Worm (Caenorhabditis elegans) whole organism, late embryonic: ENCODE results near the gene B0024.13.
"Not testable (repeated sequence)": the region's sequence is repeated elsewhere in the genome, so short reads cannot be mapped to it uniquely, and the experiment has no call there.

ENCODE experiments used
- C08G9.2 ChIP-seq: sonication (generic microtip); optimal IDR thresholded peaks from 2 replicates; lab custom pipeline; 2016; ENCODE audit warnings: mild to moderate bottlenecking, missing genetic modification characterization, moderate library complexity, missing compliant biosample characterization
- F13H6.1 ChIP-seq: sonication (generic microtip); optimal IDR thresholded peaks from 2 replicates; lab custom pipeline; 2016; ENCODE audit warnings: missing genetic modification characterization, missing compliant biosample characterization
- K09A11.1 ChIP-seq: sonication (generic microtip); optimal IDR thresholded peaks from 2 replicates; lab custom pipeline; 2017; ENCODE audit warnings: antibody characterized with exemption, mild to moderate bottlenecking, missing genetic modification characterization, missing compliant biosample characterization; ENCODE audit not compliant: insufficient read depth
- Y22D7AL.16 ChIP-seq: sonication (generic microtip); optimal IDR thresholded peaks from 2 replicates; lab custom pipeline; 2016; ENCODE audit warnings: missing genetic modification characterization, missing compliant biosample characterization
- ceh-14 ChIP-seq: sonication (generic microtip); optimal IDR thresholded peaks from 2 replicates; lab custom pipeline; 2016; ENCODE audit warnings: missing genotype, missing genetic modification characterization, missing compliant biosample characterization
- ceh-18 ChIP-seq: sonication (generic microtip); optimal IDR thresholded peaks from 2 replicates; lab custom pipeline; 2016; ENCODE audit warnings: missing genetic modification characterization, missing compliant biosample characterization
- ceh-19 ChIP-seq: fragments of 200-800 bp; sonication (Bioruptor generic); optimal IDR thresholded peaks from 2 replicates; lab custom pipeline; 2018; ENCODE audit warnings: mild to moderate bottlenecking, missing genetic modification characterization, missing compliant biosample characterization
- ceh-22 ChIP-seq: sonication (generic microtip); optimal IDR thresholded peaks from 2 replicates; lab custom pipeline; 2017; ENCODE audit warnings: missing biosample characterization, missing genetic modification characterization
- ceh-31 ChIP-seq: sonication (generic microtip); optimal IDR thresholded peaks from 2 replicates; lab custom pipeline; 2016; ENCODE audit warnings: missing genetic modification characterization, missing compliant biosample characterization
- ceh-34 ChIP-seq: sonication (generic microtip); optimal IDR thresholded peaks from 2 replicates; lab custom pipeline; 2016; ENCODE audit warnings: mild to moderate bottlenecking, missing genetic modification characterization, missing compliant biosample characterization
- ceh-45 ChIP-seq: fragments of 200-800 bp; sonication (Bioruptor generic); IDR thresholded peaks from 2 replicates; pipeline ENCODE4 v1.3.6; 2022; ENCODE audit warnings: missing genetic modification reagents, missing genetic modification characterization, missing compliant biosample characterization
- ceh-48 ChIP-seq: sonication (generic microtip); optimal IDR thresholded peaks from 2 replicates; lab custom pipeline; 2016; ENCODE audit warnings: missing genetic modification characterization, inconsistent platforms, missing compliant biosample characterization
- ceh-6 ChIP-seq: fragments of 200-800 bp; sonication (Bioruptor generic); optimal IDR thresholded peaks from 2 replicates; lab custom pipeline; 2018; ENCODE audit warnings: mild to moderate bottlenecking, missing genetic modification characterization, missing compliant biosample characterization
- che-1 ChIP-seq: sonication (generic microtip); optimal IDR thresholded peaks from 2 replicates; lab custom pipeline; 2016; ENCODE audit warnings: mild to moderate bottlenecking, missing genetic modification characterization, missing compliant biosample characterization
- dmd-4 ChIP-seq: sonication (generic microtip); optimal IDR thresholded peaks from 2 replicates; lab custom pipeline; 2016; ENCODE audit warnings: borderline replicate concordance, missing genetic modification characterization, missing compliant biosample characterization
- dve-1 ChIP-seq: sonication (generic microtip); optimal IDR thresholded peaks from 2 replicates; lab custom pipeline; 2017; ENCODE audit warnings: antibody characterized with exemption, mild to moderate bottlenecking, missing genetic modification characterization, missing compliant biosample characterization
- elt-4 ChIP-seq: sonication (generic microtip); optimal IDR thresholded peaks from 2 replicates; lab custom pipeline; 2016; ENCODE audit warnings: missing genetic modification characterization, missing compliant biosample characterization
- ets-4 ChIP-seq: sonication (generic microtip); optimal IDR thresholded peaks from 2 replicates; lab custom pipeline; 2016; ENCODE audit warnings: missing genetic modification characterization, missing compliant biosample characterization
- fax-1 ChIP-seq: sonication (generic microtip); optimal IDR thresholded peaks from 2 replicates; lab custom pipeline; 2016; ENCODE audit warnings: missing genotype, missing genetic modification characterization, missing compliant biosample characterization
- fkh-10 ChIP-seq: fragments of 150-350 bp; optimal IDR thresholded peaks from 2 replicates; lab custom pipeline; 2014; ENCODE audit warnings: missing biosample characterization, missing genetic modification reagents, missing genetic modification characterization
- hlh-6 ChIP-seq: sonication (generic microtip); optimal IDR thresholded peaks from 2 replicates; lab custom pipeline; 2016; ENCODE audit warnings: missing genotype, missing genetic modification characterization, missing compliant biosample characterization
- nfya-1 ChIP-seq: sonication (generic microtip); optimal IDR thresholded peaks from 2 replicates; lab custom pipeline; 2017; ENCODE audit warnings: missing genetic modification characterization, mild to moderate bottlenecking, missing compliant biosample characterization, antibody characterized with exemption, moderate library complexity
- pat-9 ChIP-seq: fragments of 200-800 bp; sonication (Bioruptor generic); optimal IDR thresholded peaks from 2 replicates; lab custom pipeline; 2018; ENCODE audit warnings: mild to moderate bottlenecking, missing genetic modification characterization, moderate library complexity, missing compliant biosample characterization
- pqm-1 ChIP-seq: sonication (generic microtip); optimal IDR thresholded peaks from 2 replicates; lab custom pipeline; 2016; ENCODE audit warnings: missing genetic modification characterization, missing compliant biosample characterization
- pros-1 ChIP-seq: fragments of 150-350 bp; optimal IDR thresholded peaks from 2 replicates; lab custom pipeline; 2014; ENCODE audit warnings: missing biosample characterization, missing genetic modification reagents, missing genetic modification characterization
- ref-2 ChIP-seq: sonication (generic microtip); optimal IDR thresholded peaks from 2 replicates; lab custom pipeline; 2016; ENCODE audit warnings: missing genetic modification characterization, missing compliant biosample characterization
- rnt-1 ChIP-seq: sonication (generic microtip); optimal IDR thresholded peaks from 2 replicates; lab custom pipeline; 2016; ENCODE audit warnings: missing genetic modification characterization, missing compliant biosample characterization
- sdc-2 ChIP-seq: sonication (generic microtip); optimal IDR thresholded peaks from 2 replicates; lab custom pipeline; 2016; ENCODE audit warnings: missing genotype, missing genetic modification characterization, missing compliant biosample characterization
- sox-2 ChIP-seq: fragments of 200-800 bp; sonication (Bioruptor generic); IDR thresholded peaks from 2 replicates; pipeline ENCODE4 v1.3.6; 2022; ENCODE audit warnings: missing genetic modification reagents, missing genetic modification characterization, missing compliant biosample characterization
- tbx-2 ChIP-seq: sonication (generic microtip); optimal IDR thresholded peaks from 2 replicates; lab custom pipeline; 2016; ENCODE audit warnings: missing genetic modification characterization, missing compliant biosample characterization
- ttx-3 ChIP-seq: sonication (generic microtip); optimal IDR thresholded peaks from 2 replicates; lab custom pipeline; 2016; ENCODE audit warnings: missing genetic modification reagents, missing genetic modification characterization, missing compliant biosample characterization
- unc-3 ChIP-seq, 2 experiments: fragments of 200-800 bp in 1 of 2; sonication (Bioruptor generic) in 1 of 2; sonication (generic microtip) in 1 of 2; conservative IDR thresholded peaks in 1 of 2; optimal IDR thresholded peaks in 1 of 2; 2 replicates each; pipeline versions ENCODE4 v1.3.6 to Lab custom; 2016 to 2022; ENCODE audit warnings: missing compliant biosample characterization in 2 of 2, missing genetic modification characterization in 2 of 2, missing genetic modification reagents in 1 of 2
- unc-42 ChIP-seq: sonication (generic microtip); optimal IDR thresholded peaks from 2 replicates; lab custom pipeline; 2016; ENCODE audit warnings: missing genotype, missing genetic modification characterization, missing compliant biosample characterization
- unc-86 ChIP-seq: sonication (generic microtip); optimal IDR thresholded peaks from 2 replicates; lab custom pipeline; 2016; ENCODE audit warnings: missing genetic modification characterization, missing compliant biosample characterization

The B0024.13 gene

DNA sequence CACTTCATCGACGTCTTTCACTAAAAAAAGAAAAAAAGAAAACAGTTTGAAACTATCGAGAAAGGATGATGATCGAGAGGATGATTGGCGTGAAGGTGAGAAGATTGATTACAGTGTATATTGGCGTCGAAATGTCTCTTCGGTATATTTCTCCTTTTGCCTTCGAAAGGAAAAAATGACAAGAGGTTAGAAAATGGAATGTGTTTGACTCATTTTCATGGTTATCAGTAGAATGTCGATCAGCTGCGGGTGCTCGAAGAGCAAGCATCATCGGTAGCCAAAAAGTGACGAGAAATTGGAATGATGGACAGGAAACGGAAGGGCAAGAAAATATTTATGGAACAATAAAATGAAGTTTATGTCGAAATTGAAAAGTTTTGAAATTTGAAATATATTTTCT lies 13.3 kb downstream of the B0024.13 start:
- no peak for TF ChIP-seq ceh-45 (GFP tag; lab: Robert Waterston, UW)
- no peak for TF ChIP-seq ceh-6 (GFP tag; lab: Kevin White, UChicago)
- no peak for TF ChIP-seq dmd-4 (tag; lab: Kevin White, UChicago)
- no peak for TF ChIP-seq ceh-14 (tag; lab: Kevin White, UChicago)
- TF ChIP-seq K09A11.1 (tag; lab: Kevin White, UChicago), result no peak
- TF ChIP-seq ceh-34 (tag; lab: Kevin White, UChicago), result no peak
- no peak for TF ChIP-seq fax-1 (tag; lab: Kevin White, UChicago)
- no peak for TF ChIP-seq rnt-1 (tag; lab: Kevin White, UChicago)
- no peak for TF ChIP-seq sox-2 (GFP tag; lab: Robert Waterston, UW)
- no peak for TF ChIP-seq pros-1
- TF ChIP-seq ets-4 (tag; lab: Kevin White, UChicago), result no peak
- TF ChIP-seq ceh-22 (tag; lab: Kevin White, UChicago), result no peak
- no peak for TF ChIP-seq Y22D7AL.16 (tag; lab: Kevin White, UChicago)
- no peak for TF ChIP-seq ceh-31 (tag; lab: Kevin White, UChicago)
- TF ChIP-seq ttx-3, result no peak
- no peak for TF ChIP-seq pat-9
- no peak for TF ChIP-seq ref-2

DNA sequence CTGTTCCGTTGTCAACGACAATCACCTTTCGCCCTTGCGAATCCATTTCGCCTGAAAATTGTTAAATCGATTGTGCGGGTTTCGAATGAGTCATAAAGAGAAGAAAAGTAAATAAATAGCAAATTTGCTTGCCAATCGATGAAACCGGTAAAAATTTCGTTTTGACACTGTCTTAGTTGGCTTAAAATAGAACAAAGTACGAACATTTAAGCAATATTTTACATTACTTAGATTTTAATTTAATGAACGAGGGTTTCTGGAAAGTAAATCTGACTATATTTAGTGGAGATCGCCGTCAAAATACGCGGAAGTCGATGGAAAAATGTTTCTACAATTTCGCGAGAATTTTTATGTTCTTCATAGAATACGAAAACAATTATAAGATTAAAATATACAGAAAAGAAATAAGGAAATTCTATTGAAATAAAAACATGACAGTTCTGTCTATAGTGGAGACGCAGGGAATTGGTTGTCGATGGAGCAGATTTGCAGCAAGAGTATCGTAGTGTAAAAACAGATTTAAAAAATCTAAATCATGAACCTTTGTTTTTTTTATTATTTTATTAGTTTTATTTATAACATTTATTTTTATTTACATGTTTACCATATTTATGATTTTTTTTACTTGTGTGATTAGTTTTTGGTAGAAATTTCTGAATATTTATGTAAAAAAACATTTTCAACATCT lies 17.9 kb downstream of the B0024.13 start, which contains the start of gene arx-2:
Gene arx-2, minus strand, starts transcription at position 51 of the 688 bp plus-strand sequence.
- no peak for TF ChIP-seq F13H6.1 (tag; lab: Kevin White, UChicago)

DNA sequence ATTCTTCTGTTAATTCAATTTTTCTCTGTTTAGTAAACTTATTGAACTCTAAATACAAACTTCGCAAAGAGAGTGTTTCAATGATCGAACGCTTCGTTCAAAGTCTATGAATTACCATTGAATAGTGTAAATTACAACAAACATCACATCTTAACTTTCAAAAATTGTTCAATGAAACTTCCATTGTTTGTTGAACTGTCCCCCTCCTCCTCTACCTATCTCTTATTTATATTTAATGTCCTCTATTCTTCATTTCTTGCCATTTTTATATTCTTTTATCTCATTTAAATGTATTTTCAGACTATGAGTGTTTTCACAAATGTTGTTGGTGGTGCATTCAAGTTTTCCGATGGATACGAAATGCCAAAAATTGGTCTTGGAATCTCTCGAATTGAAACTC lies 18.7 kb downstream of the B0024.13 start, which contains the start of gene K07C5.2:
Gene K07C5.2, plus strand, starts transcription at position 301 of the 400 bp plus-strand sequence.
- no peak for TF ChIP-seq unc-86 (tag; lab: Kevin White, UChicago)
- no peak for TF ChIP-seq Y22D7AL.16 (tag; lab: Kevin White, UChicago)
- TF ChIP-seq unc-3 (GFP tag; conservative IDR thresholded peaks at IDR 0.05; lab: Robert Waterston, UW), result no peak
- no peak for TF ChIP-seq unc-3 (tag; optimal IDR thresholded peaks at IDR 0.05; lab: Kevin White, UChicago)
- TF ChIP-seq che-1 (tag; lab: Kevin White, UChicago), result no peak
- TF ChIP-seq ceh-19, result no peak
- TF ChIP-seq dmd-4 (tag; lab: Kevin White, UChicago), result no peak
- no peak for TF ChIP-seq hlh-6 (tag; lab: Kevin White, UChicago)
- no peak for TF ChIP-seq pros-1

DNA sequence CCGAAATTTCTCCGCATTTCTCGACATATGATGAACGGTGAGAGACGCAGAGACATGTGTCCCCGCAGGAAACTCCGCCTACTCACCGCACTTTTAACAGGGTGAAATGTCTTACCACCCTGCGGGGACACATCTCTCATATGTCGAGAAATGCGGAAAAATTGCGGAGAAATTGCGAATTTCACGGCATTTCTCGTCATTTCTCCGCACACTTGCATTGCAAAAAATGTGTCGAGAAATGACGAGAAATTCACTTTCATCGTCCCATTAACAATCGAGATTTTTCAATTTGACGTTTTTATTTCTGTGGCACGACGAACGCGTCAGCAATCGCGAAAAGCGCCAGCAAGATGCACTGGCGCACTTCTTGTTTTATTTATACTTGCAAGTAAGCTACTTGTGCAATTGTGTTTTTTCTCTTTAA lies 21.4 kb downstream of the B0024.13 start, which contains the start of gene K07C5.13:
Gene K07C5.13, plus strand, starts transcription at position 151 of the 424 bp plus-strand sequence.
- TF ChIP-seq unc-86 (tag; lab: Kevin White, UChicago), result peak; percentile 5
- TF ChIP-seq unc-42, result peak; percentile 17
- TF ChIP-seq sdc-2, result peak; percentile 22
- TF ChIP-seq ceh-18 (tag; lab: Kevin White, UChicago), result peak; percentile 70
- TF ChIP-seq ceh-34 (tag; lab: Kevin White, UChicago), result peak; percentile 29
- 0 out of 2 replicates have a peak, but pooled peaks have one; percentile 42 for TF ChIP-seq unc-3 (GFP tag; conservative IDR thresholded peaks at IDR 0.05; lab: Robert Waterston, UW)
- not testable (repeated sequence) for TF ChIP-seq unc-3 (tag; optimal IDR thresholded peaks at IDR 0.05; lab: Kevin White, UChicago)
- TF ChIP-seq tbx-2 (tag; lab: Kevin White, UChicago), result peak; percentile 25
- TF ChIP-seq ceh-31 (tag; lab: Kevin White, UChicago), result peak; percentile 56
- TF ChIP-seq ref-2, result peak; percentile 49

DNA sequence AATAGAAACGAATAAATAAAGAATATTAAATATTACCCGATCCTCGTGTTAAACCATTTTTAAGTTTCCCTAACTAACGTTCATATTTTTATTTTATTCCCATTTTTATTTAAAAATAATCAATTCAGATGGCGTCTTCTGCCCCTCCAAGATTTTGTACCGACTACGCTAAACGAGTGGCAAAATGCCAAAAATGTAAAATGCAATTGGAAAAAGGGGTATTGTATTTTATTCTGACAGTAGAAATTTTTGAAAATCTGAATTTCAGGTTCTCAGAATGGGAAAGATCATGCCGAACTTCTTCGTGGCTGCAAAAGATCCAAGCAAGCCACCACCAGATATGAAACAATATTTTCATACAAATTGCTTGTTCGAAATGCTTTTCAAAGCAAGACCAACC lies 22.4 kb downstream of the B0024.13 start, which contains the start of gene K07C5.3:
Gene K07C5.3, plus strand, starts transcription at position 129 of the 400 bp plus-strand sequence.
- no peak for TF ChIP-seq ceh-48 (tag; lab: Kevin White, UChicago)
- no peak for TF ChIP-seq dve-1 (tag; lab: Kevin White, UChicago)
- TF ChIP-seq ref-2, result no peak
- TF ChIP-seq pqm-1 (tag; lab: Kevin White, UChicago), result no peak
- no peak for TF ChIP-seq ceh-6 (GFP tag; lab: Kevin White, UChicago)
- TF ChIP-seq elt-4 (tag; lab: Kevin White, UChicago), result no peak
- TF ChIP-seq hlh-6 (tag; lab: Kevin White, UChicago), result no peak
- TF ChIP-seq unc-86 (tag; lab: Kevin White, UChicago), result no peak
- TF ChIP-seq C08G9.2, result no peak
- no peak for TF ChIP-seq rnt-1 (tag; lab: Kevin White, UChicago)
- TF ChIP-seq nfya-1 (tag; lab: Kevin White, UChicago), result no peak
- no peak for TF ChIP-seq fkh-10
- no peak for TF ChIP-seq ceh-34 (tag; lab: Kevin White, UChicago)
